Fruit fly (Drosophila melanogaster) whole organism, adult: ENCODE measurements around the gene Obp22a.

ENCODE experiments used
- CG1620 ChIP-seq: fragments of 200-800 bp; sonication (Bioruptor generic); optimal IDR thresholded peaks from 2 replicates; lab custom pipeline; 2016; ENCODE audit warnings: missing biosample characterization, missing genetic modification characterization
- CG7045 ChIP-seq: fragments of 200-800 bp; sonication (Bioruptor generic); optimal IDR thresholded peaks from 2 replicates; lab custom pipeline; 2017; ENCODE audit warnings: missing biosample characterization, mild to moderate bottlenecking, missing genetic modification characterization
- CG7101 ChIP-seq: fragments of 200-800 bp; sonication (Bioruptor generic); optimal IDR thresholded peaks from 2 replicates; lab custom pipeline; 2018; ENCODE audit warnings: missing biosample characterization, mild to moderate bottlenecking, missing genetic modification characterization, moderate library complexity

DNA sequence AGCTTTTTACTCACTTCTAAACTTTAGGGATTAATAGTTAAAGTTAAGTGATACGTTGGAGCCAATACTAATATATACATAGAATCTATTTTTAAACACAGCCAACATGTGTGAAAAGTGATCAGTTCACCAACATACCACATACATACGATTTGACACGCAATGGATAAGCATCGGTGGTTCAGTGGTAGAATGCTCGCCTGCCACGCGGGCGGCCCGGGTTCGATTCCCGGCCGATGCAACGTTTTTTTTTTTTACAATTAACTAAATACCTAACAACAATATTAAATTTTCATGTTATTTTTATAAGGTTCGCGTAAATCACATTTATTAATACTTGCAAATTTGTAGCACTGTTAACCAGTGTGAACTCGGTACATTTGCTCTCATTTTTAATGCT, 39.6 kb upstream of the Obp22a start:
- TF ChIP-seq CG7045 (no peak), CG7101 (tag; lab: Kevin White, UChicago) (no peak), CG1620 (GFP tag; lab: Kevin White, UChicago) (no peak)
